Fruit fly (Drosophila melanogaster) whole organism, embryonic: ENCODE measurements around the gene CG4576.

ENCODE experiments used
- Adf1 ChIP-seq: fragments of 200-800 bp; sonication (Bioruptor generic); IDR thresholded peaks from 2 replicates; pipeline ENCODE4 v1.3.6; 2022; ENCODE audit warnings: missing biosample characterization, missing genetic modification characterization
- Atf-2 ChIP-seq: fragments of 200-800 bp; sonication (Bioruptor generic); optimal IDR thresholded peaks from 2 replicates; lab custom pipeline; 2016; ENCODE audit warnings: missing biosample characterization, missing genetic modification characterization
- Awh ChIP-seq: fragments of 200-800 bp; sonication (Bioruptor generic); IDR thresholded peaks from 2 replicates; pipeline ENCODE4, ENCODE4 v1.3.6; 2022; ENCODE audit warnings: missing biosample characterization, missing genetic modification characterization
- B-H1 ChIP-seq: fragments of 200-800 bp; sonication (Bioruptor generic); IDR thresholded peaks from 3 replicates; pipeline ENCODE4 v1.3.6; 2022; ENCODE audit warnings: missing biosample characterization, missing genetic modification characterization
- Bdp1 ChIP-seq: fragments of 200-800 bp; sonication (Bioruptor generic); optimal IDR thresholded peaks from 3 replicates; lab custom pipeline; 2016; ENCODE audit warnings: missing biosample characterization, missing genetic modification characterization
- CG10959 ChIP-seq: fragments of 200-800 bp; sonication (Bioruptor generic); IDR thresholded peaks from 2 replicates; pipeline ENCODE4 v1.3.6; 2022; ENCODE audit warnings: missing biosample characterization, missing genetic modification characterization
- CG14667 ChIP-seq: fragments of 200-800 bp; sonication (Bioruptor generic); IDR thresholded peaks from 2 replicates; pipeline ENCODE4 v1.3.6; 2022; ENCODE audit warnings: missing biosample characterization, missing genetic modification characterization
- CG15514 ChIP-seq: fragments of 200-800 bp; sonication (Bioruptor generic); optimal IDR thresholded peaks from 3 replicates; lab custom pipeline; 2017; ENCODE audit warnings: missing biosample characterization, missing genetic modification characterization, mild to moderate bottlenecking, moderate library complexity, missing genetic modification reagents
- CG16863 ChIP-seq: fragments of 200-800 bp; sonication (Bioruptor generic); optimal IDR thresholded peaks from 3 replicates; lab custom pipeline; 2016; ENCODE audit warnings: missing biosample characterization, missing genetic modification characterization
- CG17328 ChIP-seq: fragments of 200-800 bp; sonication (Bioruptor generic); IDR thresholded peaks from 2 replicates; pipeline ENCODE4 v1.3.6; 2022; ENCODE audit warnings: missing biosample characterization, missing genetic modification characterization
- CG17361 ChIP-seq: fragments of 200-800 bp; sonication (Bioruptor generic); IDR thresholded peaks from 3 replicates; pipeline ENCODE4 v1.3.6; 2022; ENCODE audit warnings: missing biosample characterization, missing genetic modification characterization
- CG17802 ChIP-seq: fragments of 200-800 bp; sonication (Bioruptor generic); optimal IDR thresholded peaks from 2 replicates; lab custom pipeline; 2018; ENCODE audit warnings: missing biosample characterization, mild to moderate bottlenecking, missing genetic modification characterization, moderate library complexity
- CG30020 ChIP-seq: fragments of 200-800 bp; optimal IDR thresholded peaks from 2 replicates; lab custom pipeline; 2019; ENCODE audit warnings: missing biosample characterization, mild to moderate bottlenecking, missing genetic modification characterization, moderate library complexity
- CG34224 ChIP-seq: fragments of 200-800 bp; sonication (Bioruptor generic); IDR thresholded peaks from 3 replicates; pipeline ENCODE4 v1.3.6; 2022; ENCODE audit warnings: missing biosample characterization, missing genetic modification characterization; ENCODE audit not compliant: partially characterized antibody
- CG42726 ChIP-seq: fragments of 200-800 bp; sonication (Bioruptor generic); IDR thresholded peaks from 2 replicates; pipeline ENCODE4 v1.3.6; 2022; ENCODE audit warnings: missing biosample characterization, missing genetic modification characterization; ENCODE audit not compliant: partially characterized antibody
- CG4730 ChIP-seq: fragments of 200-800 bp; sonication (Bioruptor generic); IDR thresholded peaks from 2 replicates; pipeline ENCODE4 v1.3.6; 2022; ENCODE audit warnings: missing biosample characterization, missing genetic modification characterization
- CG7357 ChIP-seq: fragments of 200-800 bp; sonication (Bioruptor generic); IDR thresholded peaks from 3 replicates; pipeline ENCODE4 v1.3.6; 2022; ENCODE audit warnings: missing biosample characterization, missing genetic modification characterization
- CG7372 ChIP-seq: fragments of 200-800 bp; sonication (Bioruptor generic); IDR thresholded peaks from 2 replicates; pipeline ENCODE4 v1.3.6; 2022; ENCODE audit warnings: missing biosample characterization, missing genetic modification characterization
- CG7556 ChIP-seq: fragments of 200-800 bp; sonication (Bioruptor generic); optimal IDR thresholded peaks from 2 replicates; lab custom pipeline; 2017; ENCODE audit warnings: missing biosample characterization, mild to moderate bottlenecking, missing genetic modification characterization
- CG7928 ChIP-seq: fragments of 200-800 bp; sonication (Bioruptor generic); optimal IDR thresholded peaks from 2 replicates; lab custom pipeline; 2017; ENCODE audit warnings: missing biosample characterization, mild to moderate bottlenecking, missing genetic modification characterization
- Dad ChIP-seq: fragments of 200-800 bp; sonication (Bioruptor generic); optimal IDR thresholded peaks from 3 replicates; lab custom pipeline; 2016; ENCODE audit warnings: missing biosample characterization, missing genetic modification characterization
- Doc3 ChIP-seq: fragments of 200-800 bp; sonication (Bioruptor generic); IDR thresholded peaks from 3 replicates; pipeline ENCODE4 v1.3.6; 2022; ENCODE audit warnings: missing biosample characterization, missing genetic modification characterization; ENCODE audit not compliant: partially characterized antibody
- Drgx ChIP-seq: fragments of 200-800 bp; sonication (Bioruptor generic); IDR thresholded peaks from 2 replicates; pipeline ENCODE4 v1.3.6; 2022; ENCODE audit warnings: missing biosample characterization, missing genetic modification characterization
- Nf-YB ChIP-seq: fragments of 200-800 bp; sonication (Bioruptor generic); optimal IDR thresholded peaks from 3 replicates; lab custom pipeline; 2019; ENCODE audit warnings: missing biosample characterization, mild to moderate bottlenecking, missing genetic modification characterization, moderate library complexity
- Oli ChIP-seq: fragments of 200-800 bp; sonication (Bioruptor generic); optimal IDR thresholded peaks from 2 replicates; lab custom pipeline; 2018; ENCODE audit warnings: missing biosample characterization, mild to moderate bottlenecking, missing genetic modification characterization, moderate library complexity
- Ptx1 ChIP-seq: fragments of 200-800 bp; sonication (Bioruptor generic); IDR thresholded peaks from 2 replicates; pipeline ENCODE4 v1.3.6; 2022; ENCODE audit warnings: missing biosample characterization, missing genetic modification characterization
- Rfx ChIP-seq: fragments of 200-800 bp; sonication (Bioruptor generic); IDR thresholded peaks from 2 replicates; pipeline ENCODE4 v1.3.6; 2022; ENCODE audit warnings: missing biosample characterization, missing genetic modification characterization
- Xbp1 ChIP-seq: fragments of 200-800 bp; sonication (Bioruptor generic); optimal IDR thresholded peaks from 3 replicates; lab custom pipeline; 2016; ENCODE audit warnings: missing biosample characterization, mild to moderate bottlenecking, missing genetic modification characterization
- ap ChIP-seq: fragments of 200-800 bp; sonication (Bioruptor generic); IDR thresholded peaks from 2 replicates; pipeline ENCODE4 v1.3.6; 2022; ENCODE audit warnings: missing biosample characterization, missing genetic modification characterization
- bab2 ChIP-seq: fragments of 200-800 bp; sonication (Bioruptor generic); optimal IDR thresholded peaks from 2 replicates; lab custom pipeline; 2016; ENCODE audit warnings: missing biosample characterization, missing genetic modification characterization
- bigmax ChIP-seq: fragments of 200-800 bp; sonication (Bioruptor generic); optimal IDR thresholded peaks from 2 replicates; lab custom pipeline; 2018; ENCODE audit warnings: missing biosample characterization, mild to moderate bottlenecking, missing genetic modification characterization
- bowl ChIP-seq: fragments of 200-800 bp; sonication (Bioruptor generic); IDR thresholded peaks from 2 replicates; pipeline ENCODE4 v1.3.6; 2022; ENCODE audit warnings: missing biosample characterization, missing genetic modification characterization
- caup ChIP-seq: fragments of 200-800 bp; sonication (Bioruptor generic); optimal IDR thresholded peaks from 3 replicates; lab custom pipeline; 2017; ENCODE audit warnings: missing biosample characterization, mild to moderate bottlenecking, missing genetic modification characterization, moderate library complexity; ENCODE audit not compliant: severe bottlenecking
- chn ChIP-seq: fragments of 200-800 bp; sonication (Bioruptor generic); optimal IDR thresholded peaks from 2 replicates; lab custom pipeline; 2016; ENCODE audit warnings: missing biosample characterization, missing genetic modification characterization
- ci ChIP-seq: fragments of 200-800 bp; sonication (Bioruptor generic); IDR thresholded peaks from 3 replicates; pipeline ENCODE4 v1.3.6; 2022; ENCODE audit warnings: missing biosample characterization, missing genetic modification characterization
- dmrt11E ChIP-seq: fragments of 200-800 bp; sonication (Bioruptor generic); optimal IDR thresholded peaks from 3 replicates; lab custom pipeline; 2018; ENCODE audit warnings: missing biosample characterization, mild to moderate bottlenecking, missing genetic modification characterization, moderate library complexity
- dpn ChIP-seq, 2 experiments: fragments of 200-800 bp; sonication (Bioruptor generic); optimal IDR thresholded peaks; 3 replicates each; lab custom pipeline; 2016; ENCODE audit warnings: missing biosample characterization in 2 of 2, missing genetic modification characterization in 2 of 2
- ewg ChIP-seq: fragments of 200-800 bp; sonication (Bioruptor generic); optimal IDR thresholded peaks from 3 replicates; lab custom pipeline; 2017; ENCODE audit warnings: mild to moderate bottlenecking, missing biosample characterization, missing genetic modification reagents, missing genetic modification characterization
- fd102C ChIP-seq: fragments of 200-800 bp; sonication (Bioruptor generic); optimal IDR thresholded peaks from 2 replicates; lab custom pipeline; 2018; ENCODE audit warnings: missing biosample characterization, mild to moderate bottlenecking, missing genetic modification characterization, moderate library complexity
- gsb ChIP-seq: fragments of 200-800 bp; sonication (Bioruptor generic); IDR thresholded peaks from 2 replicates; pipeline ENCODE4 v1.3.6; 2022; ENCODE audit warnings: missing biosample characterization, missing genetic modification characterization
- klu ChIP-seq: fragments of 200-800 bp; sonication (Bioruptor generic); IDR thresholded peaks from 2 replicates; pipeline ENCODE4 v1.3.6; 2022; ENCODE audit warnings: missing biosample characterization, missing genetic modification characterization
- prd ChIP-seq, 3 experiments: fragments of >200 bp in 2 of 3; fragments of 200-800 bp in 1 of 3; sonication (Bioruptor generic) in 1 of 3; optimal IDR thresholded peaks in 2 of 3; IDR thresholded peaks in 1 of 3; 2 replicates in 2 of 3; 3 replicates in 1 of 3; pipeline versions ENCODE4 v1.3.6 to Lab custom; 2017 to 2022; ENCODE audit warnings: missing biosample characterization in 1 of 3, missing genetic modification characterization in 1 of 3
- repo ChIP-seq: fragments of 200-800 bp; sonication (Bioruptor generic); optimal IDR thresholded peaks from 2 replicates; lab custom pipeline; 2016; ENCODE audit warnings: missing biosample characterization, missing genetic modification characterization
- row ChIP-seq: fragments of 200-800 bp; sonication (Bioruptor generic); IDR thresholded peaks from 3 replicates; pipeline ENCODE4 v1.3.6; 2022; ENCODE audit warnings: missing biosample characterization, missing genetic modification characterization
- schlank ChIP-seq: fragments of 200-800 bp; sonication (Bioruptor generic); optimal IDR thresholded peaks from 2 replicates; lab custom pipeline; 2018; ENCODE audit warnings: missing biosample characterization, mild to moderate bottlenecking, missing genetic modification characterization
- sens-2 ChIP-seq: fragments of 200-800 bp; sonication (Bioruptor generic); IDR thresholded peaks from 2 replicates; pipeline ENCODE4 v1.3.6; 2022; ENCODE audit warnings: missing biosample characterization, missing genetic modification characterization
- slou ChIP-seq: fragments of 200-800 bp; sonication (Bioruptor generic); optimal IDR thresholded peaks from 3 replicates; lab custom pipeline; 2016; ENCODE audit warnings: missing biosample characterization, missing genetic modification characterization
- sug ChIP-seq: fragments of 200-800 bp; optimal IDR thresholded peaks from 2 replicates; lab custom pipeline; 2019; ENCODE audit warnings: missing biosample characterization, mild to moderate bottlenecking, missing genetic modification characterization, moderate library complexity
- usp ChIP-seq: fragments of >200 bp; optimal IDR thresholded peaks from 2 replicates; lab custom pipeline; 2017; ENCODE audit warnings: missing biosample characterization, missing genetic modification characterization
- wor ChIP-seq: fragments of 200-800 bp; sonication (Bioruptor generic); IDR thresholded peaks from 2 replicates; pipeline ENCODE4 v1.3.6; 2022; ENCODE audit warnings: missing biosample characterization, missing genetic modification characterization
- zf30C ChIP-seq: fragments of 200-800 bp; sonication (Bioruptor generic); optimal IDR thresholded peaks from 3 replicates; lab custom pipeline; 2018; ENCODE audit warnings: missing biosample characterization, mild to moderate bottlenecking, missing genetic modification characterization

CG4576 gene

dm6 chr3R:15816276-15816675 is 9.3 kb upstream of the CG4576 start (continued):
- 0 out of 2 replicates have a peak, but pooled peaks have one; percentile 39 for TF ChIP-seq CG4730 (GFP tag; lab: Robert Waterston, UW)
- no peak for TF ChIP-seq CG7357 (GFP tag; lab: Robert Waterston, UW)
- TF ChIP-seq wor (GFP tag; lab: Robert Waterston, UW), result no peak
- no peak for TF ChIP-seq caup (GFP tag; lab: Kevin White, UChicago)
- no peak for TF ChIP-seq CG7556 (GFP tag; lab: Kevin White, UChicago)
- TF ChIP-seq prd (optimal IDR thresholded peaks at IDR 0.05; lab: Kevin White, UChicago), result no peak
- peak; percentile 76; the same call in 2 of the 3 replicates for TF ChIP-seq prd (GFP tag; IDR thresholded peaks at IDR 0.05; lab: Robert Waterston, UW)
- no peak for TF ChIP-seq Nf-YB (GFP tag; lab: Kevin White, UChicago)
- no peak for TF ChIP-seq CG7372 (GFP tag; lab: Robert Waterston, UW)
- no peak for TF ChIP-seq Adf1 (GFP tag; lab: Robert Waterston, UW)
- peak; percentile 46; the same call in 2 of the 3 replicates for TF ChIP-seq row
- TF ChIP-seq CG17802, result no peak
- TF ChIP-seq bowl (GFP tag; lab: Robert Waterston, UW), result no peak
- no peak for TF ChIP-seq zf30C
- TF ChIP-seq sens-2, result no peak
- no peak for TF ChIP-seq Oli (tag; lab: Kevin White, UChicago)
- TF ChIP-seq CG10959 (GFP tag; lab: Robert Waterston, UW), result peak; percentile 53; the same call in 1 of the 2 replicates
- TF ChIP-seq Ptx1, result 0 out of 2 replicates have a peak, but pooled peaks have one; percentile 22
- peak in 1 of 2 experiments; percentile 2 for TF ChIP-seq dpn (GFP tag; optimal IDR thresholded peaks at IDR 0.05; lab: Kevin White, UChicago)
- no peak for TF ChIP-seq schlank (tag; lab: Kevin White, UChicago)
- no peak for TF ChIP-seq ewg (GFP tag; lab: Kevin White, UChicago)
- no peak for TF ChIP-seq bigmax (GFP tag; lab: Kevin White, UChicago)
- TF ChIP-seq Doc3 (GFP tag; lab: Robert Waterston, UW), result no peak
- 0 out of 2 replicates have a peak, but pooled peaks have one; percentile 41 for TF ChIP-seq Rfx
- TF ChIP-seq repo (GFP tag; lab: Kevin White, UChicago), result no peak
- no peak for TF ChIP-seq CG14667 (GFP tag; lab: Robert Waterston, UW)
- TF ChIP-seq fd102C, result no peak
- TF ChIP-seq Drgx (GFP tag; lab: Robert Waterston, UW), result peak; percentile 46; the same call in 1 of the 2 replicates
- no peak for TF ChIP-seq Atf-2 (GFP tag; lab: Kevin White, UChicago)
- peak; percentile 6 for TF ChIP-seq CG16863 (GFP tag; lab: Kevin White, UChicago)
- peak; percentile 60; the same call in 1 of the 3 replicates for TF ChIP-seq ci (GFP tag; lab: Robert Waterston, UW)
- TF ChIP-seq B-H1 (GFP tag; lab: Robert Waterston, UW), result peak; percentile 16; the same call in 1 of the 3 replicates
- TF ChIP-seq usp (GFP tag; lab: Kevin White, UChicago), result no peak
- TF ChIP-seq CG15514 (GFP tag; lab: Kevin White, UChicago), result no peak
- TF ChIP-seq Awh (GFP tag; lab: Robert Waterston, UW), result peak; percentile 37; the same call in 1 of the 2 replicates
- peak; percentile 37 for TF ChIP-seq Xbp1 (GFP tag; lab: Kevin White, UChicago)
- TF ChIP-seq ap (GFP tag; lab: Robert Waterston, UW), result no peak
- TF ChIP-seq CG17361 (GFP tag; lab: Robert Waterston, UW), result no peak
- TF ChIP-seq sug (tag; lab: Kevin White, UChicago), result no peak
- TF ChIP-seq CG7928, result no peak
- TF ChIP-seq CG17328 (GFP tag; lab: Robert Waterston, UW), result peak; percentile 56
- peak; percentile 43 for TF ChIP-seq chn
- TF ChIP-seq slou (GFP tag; lab: Kevin White, UChicago), result no peak
- TF ChIP-seq klu (GFP tag; lab: Robert Waterston, UW), result no peak
- TF ChIP-seq dmrt11E (tag; lab: Kevin White, UChicago), result peak; percentile 32
- no peak for TF ChIP-seq bab2 (GFP tag; lab: Kevin White, UChicago)
- TF ChIP-seq Bdp1 (GFP tag; lab: Kevin White, UChicago), result no peak
- no peak for TF ChIP-seq Dad (GFP tag; lab: Kevin White, UChicago)
- TF ChIP-seq gsb (GFP tag; lab: Robert Waterston, UW), result no peak
- TF ChIP-seq CG42726, result no peak
- TF ChIP-seq CG34224 (GFP tag; lab: Robert Waterston, UW), result no peak
- no peak for TF ChIP-seq CG30020
